Worm (Caenorhabditis elegans): ENCODE results near the gene B0361.3.

B0361.3 gene

DNA sequence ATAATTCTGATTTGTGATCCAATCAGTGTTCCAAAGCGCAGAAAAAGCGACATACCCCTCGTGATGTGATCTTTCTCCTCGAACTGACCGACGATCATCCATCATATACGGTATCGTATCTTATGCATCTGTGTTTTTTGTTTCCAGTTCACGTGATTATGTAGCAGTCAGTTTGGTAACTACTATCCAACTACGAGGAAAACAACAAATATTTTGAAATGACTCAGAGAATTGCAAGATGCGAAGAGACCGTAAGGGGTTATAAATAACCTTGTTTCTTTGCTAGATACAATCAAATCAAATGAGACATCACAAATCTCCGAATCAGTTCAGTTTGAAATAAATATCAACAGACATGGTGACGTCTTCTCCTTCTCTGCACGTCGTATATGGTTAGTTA lies 18.9 kb downstream of the B0361.3 start (continued):
- TF ChIP-seq nhr-19 (GFP tag; conservative IDR thresholded peaks at IDR 0.05) (peak; percentile 57), elt-2 (tag; optimal IDR thresholded peaks at IDR 0.05) (no peak), aha-1 (tag; optimal IDR thresholded peaks at IDR 0.05) (no peak), hlh-4 (tag; optimal IDR thresholded peaks at IDR 0.05) (no peak), irx-1 (tag; optimal IDR thresholded peaks at IDR 0.05) (no peak), pag-3 (tag; optimal IDR thresholded peaks at IDR 0.05; ENCODE audit: borderline replicate concordance, insufficient read depth) (no peak), nhr-20 (tag; optimal IDR thresholded peaks at IDR 0.05) (peak; percentile 89), F16B12.6 (tag; optimal IDR thresholded peaks at IDR 0.05) (no peak), mab-9 (GFP tag; IDR thresholded peaks at IDR 0.05) (no peak), C04F5.9 (tag; optimal IDR thresholded peaks at IDR 0.05) (no peak), lin-35 (GFP tag; optimal IDR thresholded peaks at IDR 0.05) (peak in 1 of 2 experiments; percentile 59), lin-14 (GFP tag; optimal IDR thresholded peaks at IDR 0.05) (peak; percentile 81), skn-1 (tag; optimal IDR thresholded peaks at IDR 0.05) (no peak), fkh-4 (tag; optimal IDR thresholded peaks at IDR 0.05; ENCODE audit: borderline replicate concordance) (no peak), egl-13 (tag; optimal IDR thresholded peaks at IDR 0.05) (no peak), snpc-4 (tag; optimal IDR thresholded peaks at IDR 0.05) (no peak), lin-15B (tag; optimal IDR thresholded peaks at IDR 0.05) (no peak), ceh-8 (GFP tag; optimal IDR thresholded peaks at IDR 0.05) (no peak), isw-1 (GFP tag; IDR thresholded peaks at IDR 0.05) (no peak), ceh-63 (GFP tag; optimal IDR thresholded peaks at IDR 0.05) (no peak), aly-2 (tag; optimal IDR thresholded peaks at IDR 0.05) (no peak), snu-23 (GFP tag; optimal IDR thresholded peaks at IDR 0.05) (peak; percentile 59), lir-3 (tag; optimal IDR thresholded peaks at IDR 0.05; ENCODE audit: poor library complexity) (no peak), ztf-4 (tag; optimal IDR thresholded peaks at IDR 0.05) (no peak), fos-1 (tag; optimal IDR thresholded peaks at IDR 0.05) (no peak), mep-1 (tag; optimal IDR thresholded peaks at IDR 0.05) (peak; percentile 46), nhr-237 (tag; optimal IDR thresholded peaks at IDR 0.05) (no peak), ets-5 (GFP tag; IDR thresholded peaks at IDR 0.05) (no peak), nhr-84 (tag; optimal IDR thresholded peaks at IDR 0.05) (no peak), Y116A8C.19 (tag; optimal IDR thresholded peaks at IDR 0.05; ENCODE audit: borderline replicate concordance) (no peak), ceh-90 (tag; optimal IDR thresholded peaks at IDR 0.05) (no peak), sox-4 (tag; optimal IDR thresholded peaks at IDR 0.05) (no peak), ama-1 (optimal IDR thresholded peaks at IDR 0.05) (no peak), unc-62 (GFP tag; optimal IDR thresholded peaks at IDR 0.05) (no peak), nhr-71 (tag; optimal IDR thresholded peaks at IDR 0.05) (peak; percentile 85), nhr-85 (tag) (peak; percentile 99), sptf-1 (tag; optimal IDR thresholded peaks at IDR 0.05) (no peak), zip-4 (GFP tag; optimal IDR thresholded peaks at IDR 0.05) (no peak), mdl-1 (tag; optimal IDR thresholded peaks at IDR 0.05) (peak in 1 of 2 experiments; percentile 53), efl-3 (GFP tag; optimal IDR thresholded peaks at IDR 0.05) (peak; percentile 38), ces-1 (GFP tag; optimal IDR thresholded peaks at IDR 0.05) (no peak), unc-30 (tag; optimal IDR thresholded peaks at IDR 0.05) (no peak), lin-13 (GFP tag; optimal IDR thresholded peaks at IDR 0.05) (peak; percentile 31), nhr-90 (tag; optimal IDR thresholded peaks at IDR 0.05; ENCODE audit: poor library complexity) (peak; percentile 84), mef-2 (tag; optimal IDR thresholded peaks at IDR 0.05) (no peak), dpl-1 (GFP tag; optimal IDR thresholded peaks at IDR 0.05) (peak in 1 of 3 experiments; percentile 39), C16A3.4 (tag; optimal IDR thresholded peaks at IDR 0.05) (peak; percentile 69), hpl-2 (GFP tag; optimal IDR thresholded peaks at IDR 0.05) (no peak)

Measured in whole organism, L1 larva.